Fruit fly (Drosophila melanogaster) whole organism, embryonic: Measurements from ENCODE around the gene CG10947.

Experiments used
- Aef1 ChIP-seq: fragments of 200-800 bp; sonication (Bioruptor generic); IDR thresholded peaks from 3 replicates; pipeline ENCODE4 v1.3.6; 2022; ENCODE audit warnings: missing biosample characterization, missing genetic modification characterization
- Asciz ChIP-seq: fragments of 200-800 bp; sonication (Bioruptor generic); optimal IDR thresholded peaks from 2 replicates; lab custom pipeline; 2017; ENCODE audit warnings: missing biosample characterization, mild to moderate bottlenecking, missing genetic modification characterization, missing genetic modification reagents
- B-H2 ChIP-seq: fragments of 200-800 bp; sonication (Bioruptor generic); optimal IDR thresholded peaks from 2 replicates; lab custom pipeline; 2018; ENCODE audit warnings: missing biosample characterization, mild to moderate bottlenecking, missing genetic modification characterization
- Bdp1 ChIP-seq: fragments of 200-800 bp; sonication (Bioruptor generic); optimal IDR thresholded peaks from 3 replicates; lab custom pipeline; 2016; ENCODE audit warnings: missing biosample characterization, missing genetic modification characterization
- CG10274 ChIP-seq: fragments of 200-800 bp; sonication (Bioruptor generic); optimal IDR thresholded peaks from 3 replicates; lab custom pipeline; 2017; ENCODE audit warnings: missing biosample characterization, mild to moderate bottlenecking, missing genetic modification characterization
- CG10462 ChIP-seq: fragments of 200-800 bp; sonication (Bioruptor generic); optimal IDR thresholded peaks from 2 replicates; lab custom pipeline; 2016; ENCODE audit warnings: missing biosample characterization, missing genetic modification characterization
- CG10654 ChIP-seq: fragments of 200-800 bp; sonication (Bioruptor generic); optimal IDR thresholded peaks from 2 replicates; lab custom pipeline; 2016; ENCODE audit warnings: missing biosample characterization, missing genetic modification characterization
- CG10959 ChIP-seq: fragments of 200-800 bp; sonication (Bioruptor generic); IDR thresholded peaks from 2 replicates; pipeline ENCODE4 v1.3.6; 2022; ENCODE audit warnings: missing biosample characterization, missing genetic modification characterization
- CG11093 ChIP-seq: fragments of 200-800 bp; sonication (Bioruptor generic); IDR thresholded peaks from 3 replicates; pipeline ENCODE4 v1.3.6; 2022; ENCODE audit warnings: missing biosample characterization, missing genetic modification characterization
- CG12104 ChIP-seq: fragments of 200-800 bp; sonication (Bioruptor generic); optimal IDR thresholded peaks from 3 replicates; lab custom pipeline; 2016; ENCODE audit warnings: missing biosample characterization, missing genetic modification characterization
- CG14050 ChIP-seq: fragments of 200-800 bp; sonication (Bioruptor generic); IDR thresholded peaks from 3 replicates; pipeline ENCODE4 v1.3.6; 2022; ENCODE audit warnings: missing biosample characterization, missing genetic modification characterization
- CG15696 ChIP-seq: fragments of 200-800 bp; sonication (Bioruptor generic); optimal IDR thresholded peaks from 2 replicates; lab custom pipeline; 2019; ENCODE audit warnings: missing biosample characterization, mild to moderate bottlenecking, missing genetic modification characterization, moderate library complexity
- CG17359 ChIP-seq: fragments of 200-800 bp; sonication (Bioruptor generic); optimal IDR thresholded peaks from 3 replicates; lab custom pipeline; 2018; ENCODE audit warnings: missing biosample characterization, mild to moderate bottlenecking, missing genetic modification characterization, moderate library complexity
- CG1832 ChIP-seq: fragments of 200-800 bp; sonication (Bioruptor generic); optimal IDR thresholded peaks from 2 replicates; lab custom pipeline; 2017; ENCODE audit warnings: missing biosample characterization, mild to moderate bottlenecking, missing genetic modification characterization, inconsistent platforms
- CG2116 ChIP-seq: fragments of 200-800 bp; sonication (Bioruptor generic); optimal IDR thresholded peaks from 3 replicates; lab custom pipeline; 2018; ENCODE audit warnings: missing biosample characterization, mild to moderate bottlenecking, missing genetic modification characterization
- CG3163 ChIP-seq: fragments of 200-800 bp; sonication (Bioruptor generic); optimal IDR thresholded peaks from 3 replicates; lab custom pipeline; 2016; ENCODE audit warnings: missing biosample characterization, missing genetic modification characterization
- CG34422 ChIP-seq: fragments of 200-800 bp; sonication (Bioruptor generic); IDR thresholded peaks from 3 replicates; pipeline ENCODE4 v1.3.6; 2022; ENCODE audit warnings: missing biosample characterization, missing genetic modification characterization
- CG3838 ChIP-seq: fragments of 200-800 bp; sonication (Bioruptor generic); optimal IDR thresholded peaks from 3 replicates; lab custom pipeline; 2016; ENCODE audit warnings: missing biosample characterization, missing genetic modification characterization
- CG6175 ChIP-seq: fragments of 200-800 bp; sonication (Bioruptor generic); IDR thresholded peaks from 3 replicates; pipeline ENCODE4 v1.3.6; 2022; ENCODE audit warnings: missing biosample characterization, missing genetic modification characterization
- CG6654 ChIP-seq: fragments of 200-800 bp; sonication (Bioruptor generic); optimal IDR thresholded peaks from 2 replicates; lab custom pipeline; 2017; ENCODE audit warnings: missing biosample characterization, mild to moderate bottlenecking, missing genetic modification characterization
- CG6689 ChIP-seq: fragments of 200-800 bp; sonication (Bioruptor generic); IDR thresholded peaks from 2 replicates; pipeline ENCODE4 v1.3.6; 2022; ENCODE audit warnings: missing biosample characterization, missing genetic modification characterization
- CG7745 ChIP-seq: fragments of 200-800 bp; sonication (Bioruptor generic); optimal IDR thresholded peaks from 2 replicates; lab custom pipeline; 2018; ENCODE audit warnings: missing biosample characterization, mild to moderate bottlenecking, missing genetic modification characterization, moderate library complexity
- CG9215 ChIP-seq: fragments of 200-800 bp; sonication (Bioruptor generic); IDR thresholded peaks from 2 replicates; pipeline ENCODE4 v1.3.6; 2022; ENCODE audit warnings: missing biosample characterization, missing genetic modification characterization
- CrebB ChIP-seq: fragments of 200-800 bp; sonication (Bioruptor generic); optimal IDR thresholded peaks from 3 replicates; lab custom pipeline; 2018; ENCODE audit warnings: missing biosample characterization, mild to moderate bottlenecking, missing genetic modification characterization
- ERR ChIP-seq: fragments of 200-800 bp; sonication (Bioruptor generic); optimal IDR thresholded peaks from 2 replicates; lab custom pipeline; 2016; ENCODE audit warnings: missing biosample characterization, missing genetic modification characterization
- GATAe ChIP-seq: fragments of 200-800 bp; sonication (Bioruptor generic); conservative IDR thresholded peaks from 2 replicates; pipeline ENCODE4 v1.3.6; 2022; ENCODE audit warnings: missing biosample characterization, missing genetic modification characterization
- H15 ChIP-seq: fragments of 200-800 bp; sonication (Bioruptor generic); IDR thresholded peaks from 3 replicates; pipeline ENCODE4 v1.3.6; 2022; ENCODE audit warnings: missing biosample characterization, missing genetic modification characterization
- HLHmδ ChIP-seq: fragments of 200-800 bp; sonication (Bioruptor generic); optimal IDR thresholded peaks from 2 replicates; lab custom pipeline; 2018; ENCODE audit warnings: missing biosample characterization, mild to moderate bottlenecking, missing genetic modification characterization, moderate library complexity
- NC2β ChIP-seq: fragments of 200-800 bp; sonication (Bioruptor generic); optimal IDR thresholded peaks from 2 replicates; lab custom pipeline; 2016; ENCODE audit warnings: missing biosample characterization, missing genetic modification characterization
- Optix ChIP-seq: fragments of 200-800 bp; sonication (Bioruptor generic); IDR thresholded peaks from 3 replicates; pipeline ENCODE4 v1.3.6; 2022; ENCODE audit warnings: missing biosample characterization, missing genetic modification characterization
- PHDP ChIP-seq: fragments of 200-800 bp; sonication (Bioruptor generic); optimal IDR thresholded peaks from 3 replicates; lab custom pipeline; 2018; ENCODE audit warnings: missing biosample characterization, mild to moderate bottlenecking, missing genetic modification characterization, moderate library complexity
- Ptx1 ChIP-seq: fragments of 200-800 bp; sonication (Bioruptor generic); IDR thresholded peaks from 2 replicates; pipeline ENCODE4 v1.3.6; 2022; ENCODE audit warnings: missing biosample characterization, missing genetic modification characterization
- Rx ChIP-seq: fragments of 200-800 bp; sonication (Bioruptor generic); IDR thresholded peaks from 2 replicates; pipeline ENCODE4 v1.3.6; 2022; ENCODE audit warnings: missing biosample characterization, missing genetic modification characterization
- ab ChIP-seq: fragments of 200-800 bp; sonication (Bioruptor generic); optimal IDR thresholded peaks from 2 replicates; lab custom pipeline; 2016; ENCODE audit warnings: missing biosample characterization, missing genetic modification characterization
- amos ChIP-seq: fragments of 200-800 bp; sonication (Bioruptor generic); IDR thresholded peaks from 2 replicates; pipeline ENCODE4 v1.3.6; 2022; ENCODE audit warnings: missing biosample characterization, missing genetic modification characterization; ENCODE audit not compliant: partially characterized antibody
- ase ChIP-seq: fragments of 200-800 bp; sonication (Bioruptor generic); IDR thresholded peaks from 3 replicates; pipeline ENCODE4 v1.3.6; 2022; ENCODE audit warnings: missing biosample characterization, missing genetic modification characterization
- az2 ChIP-seq: fragments of 200-800 bp; sonication (Bioruptor generic); optimal IDR thresholded peaks from 3 replicates; lab custom pipeline; 2016; ENCODE audit warnings: missing biosample characterization, missing genetic modification characterization
- bab2 ChIP-seq: fragments of 200-800 bp; sonication (Bioruptor generic); optimal IDR thresholded peaks from 2 replicates; lab custom pipeline; 2016; ENCODE audit warnings: missing biosample characterization, missing genetic modification characterization
- cas ChIP-seq: fragments of 200-800 bp; sonication (Bioruptor generic); IDR thresholded peaks from 2 replicates; pipeline ENCODE4 v1.3.6; 2022; ENCODE audit warnings: missing biosample characterization, missing genetic modification characterization
- cato ChIP-seq: fragments of 200-800 bp; sonication (Bioruptor generic); optimal IDR thresholded peaks from 2 replicates; lab custom pipeline; 2016; ENCODE audit warnings: missing biosample characterization, missing genetic modification characterization, borderline replicate concordance
- grau ChIP-seq: fragments of 200-800 bp; optimal IDR thresholded peaks from 3 replicates; lab custom pipeline; 2019; ENCODE audit warnings: missing biosample characterization, mild to moderate bottlenecking, missing genetic modification characterization, moderate library complexity
- gsb-n ChIP-seq: fragments of 200-800 bp; sonication (Bioruptor generic); optimal IDR thresholded peaks from 3 replicates; lab custom pipeline; 2018; ENCODE audit warnings: missing biosample characterization, mild to moderate bottlenecking, missing genetic modification characterization
- jigr1 ChIP-seq: fragments of 200-800 bp; sonication (Bioruptor generic); IDR thresholded peaks from 3 replicates; pipeline ENCODE4 v1.3.6; 2022; ENCODE audit warnings: missing biosample characterization, missing genetic modification characterization
- jing ChIP-seq: fragments of 200-800 bp; sonication (Bioruptor generic); optimal IDR thresholded peaks from 2 replicates; lab custom pipeline; 2018; ENCODE audit warnings: missing biosample characterization, mild to moderate bottlenecking, missing genetic modification characterization
- jumu ChIP-seq: fragments of 200-800 bp; sonication (Bioruptor generic); optimal IDR thresholded peaks from 3 replicates; lab custom pipeline; 2016; ENCODE audit warnings: missing biosample characterization, missing genetic modification characterization
- ken ChIP-seq: fragments of 200-800 bp; sonication (Bioruptor generic); IDR thresholded peaks from 3 replicates; pipeline ENCODE4 v1.3.6; 2022; ENCODE audit warnings: missing biosample characterization, missing genetic modification characterization
- lilli ChIP-seq: fragments of 200-800 bp; sonication (Bioruptor generic); optimal IDR thresholded peaks from 3 replicates; lab custom pipeline; 2016; ENCODE audit warnings: missing biosample characterization, missing genetic modification characterization
- org-1 ChIP-seq: fragments of 200-800 bp; sonication (Bioruptor generic); optimal IDR thresholded peaks from 2 replicates; lab custom pipeline; 2017; ENCODE audit warnings: missing biosample characterization, missing genetic modification characterization
- sd ChIP-seq: fragments of 200-800 bp; sonication (Bioruptor generic); optimal IDR thresholded peaks from 3 replicates; lab custom pipeline; 2018; ENCODE audit warnings: missing biosample characterization, mild to moderate bottlenecking, missing genetic modification characterization, moderate library complexity
- sisA ChIP-seq: fragments of 200-800 bp; sonication (Bioruptor generic); IDR thresholded peaks from 2 replicates; pipeline ENCODE4 v1.3.6; 2022; ENCODE audit warnings: missing biosample characterization, missing genetic modification characterization
- trh ChIP-seq: fragments of 200-800 bp; sonication (Bioruptor generic); optimal IDR thresholded peaks from 2 replicates; lab custom pipeline; 2016; ENCODE audit warnings: missing biosample characterization, missing genetic modification characterization
- vvl ChIP-seq: fragments of 200-800 bp; sonication (Bioruptor generic); IDR thresholded peaks from 2 replicates; pipeline ENCODE4 v1.3.6; 2022; ENCODE audit warnings: missing biosample characterization, missing genetic modification characterization

The CG10947 gene

DNA sequence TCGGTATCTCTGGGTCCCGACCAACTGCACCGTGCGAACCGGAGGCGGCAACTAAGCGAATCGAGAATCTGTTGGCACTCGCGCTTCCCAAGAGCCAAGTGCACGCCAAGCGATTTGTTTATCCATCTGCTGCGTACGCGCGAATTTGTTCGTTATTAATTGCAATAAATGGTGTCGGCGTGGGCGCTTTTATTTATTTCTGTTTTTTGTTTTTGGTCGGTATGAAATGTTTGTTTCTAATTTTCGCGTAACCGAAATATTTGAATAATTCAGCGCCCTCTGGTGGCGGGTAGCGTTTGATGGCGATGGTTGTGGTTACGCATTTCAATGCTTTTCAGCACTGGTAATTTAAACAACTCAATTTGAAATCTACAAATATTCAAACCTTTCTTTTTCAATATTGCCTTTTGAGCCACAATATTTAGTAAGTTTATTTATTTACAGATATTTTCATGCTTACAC is at the start of gene CG10947:
TSS of gene CG10947 (minus strand) at position 51 of the 462 bp plus-strand sequence.
- TF ChIP-seq amos (GFP tag; lab: Robert Waterston, UW) (peak; percentile 69), CG10462 (peak; percentile 49), bab2 (peak; percentile 67), Aef1 (GFP tag; lab: Robert Waterston, UW) (no peak), org-1 (peak; percentile 29), jigr1 (GFP tag; lab: Robert Waterston, UW) (no peak), CG34422 (GFP tag; lab: Robert Waterston, UW) (no peak), CG6654 (GFP tag; lab: Kevin White, UChicago) (peak; percentile 25), NC2β (GFP tag; lab: Kevin White, UChicago) (peak; percentile 61), CG1832 (GFP tag; lab: Kevin White, UChicago) (no peak), Ptx1 (GFP tag; lab: Robert Waterston, UW) (peak; percentile 56), CG6175 (GFP tag; lab: Robert Waterston, UW) (no peak), CG12104 (GFP tag; lab: Kevin White, UChicago) (peak; percentile 40), jumu (GFP tag; lab: Kevin White, UChicago) (peak; percentile 48), vvl (GFP tag; lab: Robert Waterston, UW) (peak; percentile 85), sd (tag; lab: Kevin White, UChicago) (peak; percentile 10), CrebB (peak; percentile 34), HLHmδ (GFP tag; lab: Kevin White, UChicago) (no peak), gsb-n (peak; percentile 42), grau (peak; percentile 55), CG6689 (GFP tag; lab: Robert Waterston, UW) (no peak), trh (GFP tag; lab: Kevin White, UChicago) (peak; percentile 35), cas (GFP tag; lab: Robert Waterston, UW) (no peak), ase (0 out of 3 replicates have a peak, but pooled peaks have one; percentile 14), ERR (GFP tag; lab: Kevin White, UChicago) (peak; percentile 54), CG7745 (no peak), CG9215 (GFP tag; lab: Robert Waterston, UW) (no peak), CG11093 (no peak), GATAe (GFP tag; lab: Robert Waterston, UW) (no peak), ken (GFP tag; lab: Robert Waterston, UW) (0 out of 3 replicates have a peak, but pooled peaks have one; percentile 48), CG10274 (GFP tag; lab: Kevin White, UChicago) (no peak), PHDP (tag; lab: Kevin White, UChicago) (peak; percentile 69), cato (peak; percentile 33), az2 (GFP tag; lab: Kevin White, UChicago) (peak; percentile 76), Rx (peak; percentile 36), H15 (GFP tag; lab: Robert Waterston, UW) (0 out of 3 replicates have a peak, but pooled peaks have one; percentile 36), CG2116 (GFP tag; lab: Kevin White, UChicago) (peak; percentile 39), jing (GFP tag; lab: Kevin White, UChicago) (no peak), lilli (GFP tag; lab: Kevin White, UChicago) (peak; percentile 62), sisA (GFP tag; lab: Robert Waterston, UW) (no peak; the same call in 1 of the 2 replicates), Asciz (peak; percentile 63), CG15696 (tag; lab: Kevin White, UChicago) (no peak), CG10654 (GFP tag; lab: Kevin White, UChicago) (peak; percentile 30), Bdp1 (GFP tag; lab: Kevin White, UChicago) (peak; percentile 28), CG3838 (no peak), CG3163 (GFP tag; lab: Kevin White, UChicago) (peak; percentile 51), B-H2 (GFP tag; lab: Kevin White, UChicago) (peak; percentile 75), Optix (GFP tag; lab: Robert Waterston, UW) (no peak), CG17359 (tag; lab: Kevin White, UChicago) (peak; percentile 53), ab (no peak), CG10959 (GFP tag; lab: Robert Waterston, UW) (no peak), CG14050 (GFP tag; lab: Robert Waterston, UW) (no peak)
